Worm (Caenorhabditis elegans) whole organism, L3 larva: ENCODE measurements around the gene C46C2.6.

Experiments
- ceh-82 ChIP-seq: fragments of 150-350 bp; optimal IDR thresholded peaks from 2 replicates; lab custom pipeline; 2014; ENCODE audit warnings: missing biosample characterization, missing genetic modification characterization
- elt-2 ChIP-seq: sonication (generic microtip); optimal IDR thresholded peaks from 2 replicates; lab custom pipeline; 2016; ENCODE audit warnings: missing genetic modification reagents, mild to moderate bottlenecking, missing genetic modification characterization, missing compliant biosample characterization
- nhr-11 ChIP-seq: fragments of 150-350 bp; optimal IDR thresholded peaks from 2 replicates; lab custom pipeline; 2014; ENCODE audit warnings: missing biosample characterization, missing genetic modification characterization
- nhr-23 ChIP-seq: fragments of 150-350 bp; optimal IDR thresholded peaks from 2 replicates; lab custom pipeline; 2014; ENCODE audit warnings: missing biosample characterization, missing genetic modification reagents, missing genetic modification characterization
- nhr-43 ChIP-seq: sonication (generic microtip); optimal IDR thresholded peaks from 2 replicates; lab custom pipeline; 2016; ENCODE audit warnings: mild to moderate bottlenecking, missing genetic modification characterization, missing compliant biosample characterization; ENCODE audit not compliant: poor library complexity, severe bottlenecking
- snpc-4 ChIP-seq: fragments of 150-350 bp; optimal IDR thresholded peaks from 2 replicates; lab custom pipeline; 2014; ENCODE audit warnings: missing biosample characterization, missing genetic modification characterization
- tbx-2 ChIP-seq: sonication (generic microtip); optimal IDR thresholded peaks from 2 replicates; lab custom pipeline; 2016; ENCODE audit warnings: mild to moderate bottlenecking, missing genetic modification characterization, missing compliant biosample characterization
- unc-62 ChIP-seq: fragments of 150-350 bp; sonication (generic microtip); optimal IDR thresholded peaks from 4 replicates; lab custom pipeline; 2014; ENCODE audit warnings: missing biosample characterization, missing genetic modification reagents, missing genetic modification characterization
- zag-1 ChIP-seq: fragments of 150-350 bp; optimal IDR thresholded peaks from 2 replicates; lab custom pipeline; 2014; ENCODE audit warnings: missing biosample characterization, missing genetic modification characterization

DNA sequence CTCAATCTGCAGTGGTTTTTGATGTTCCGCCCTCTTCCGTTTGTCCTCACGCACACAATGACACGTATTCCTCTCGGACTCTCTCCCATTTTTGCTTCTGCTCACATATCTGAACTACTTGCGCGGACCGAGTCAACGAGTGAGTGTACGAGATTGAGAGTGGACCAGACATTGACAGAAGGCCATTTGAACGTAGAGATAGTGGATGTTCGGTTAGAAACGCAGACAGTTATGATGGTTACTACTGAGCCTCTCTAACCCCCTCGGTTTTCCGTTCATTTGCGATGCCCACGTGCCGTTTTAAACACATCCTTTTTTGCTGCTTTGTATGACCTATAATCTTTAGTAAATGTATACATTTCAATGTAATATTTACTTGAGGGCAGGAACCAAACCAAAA lies 4.2 kb downstream of the C46C2.6 start:
- no peak for TF ChIP-seq nhr-11 (tag; lab: Kevin White, UChicago)
- TF ChIP-seq snpc-4 (tag; lab: Kevin White, UChicago): peak; percentile 22
- no peak for TF ChIP-seq nhr-43 (tag; lab: Kevin White, UChicago)
- TF ChIP-seq nhr-23: peak; percentile 4
- TF ChIP-seq tbx-2 (tag; lab: Kevin White, UChicago): no peak
- no peak for TF ChIP-seq zag-1 (tag; lab: Kevin White, UChicago)
- TF ChIP-seq ceh-82 (tag; lab: Kevin White, UChicago): no peak
- TF ChIP-seq unc-62 (GFP tag; lab: Kevin White, UChicago): no peak
- TF ChIP-seq elt-2 (tag; lab: Kevin White, UChicago): no peak
